Fruit fly (Drosophila melanogaster): ENCODE results near the gene cl.

Gene cl

DNA sequence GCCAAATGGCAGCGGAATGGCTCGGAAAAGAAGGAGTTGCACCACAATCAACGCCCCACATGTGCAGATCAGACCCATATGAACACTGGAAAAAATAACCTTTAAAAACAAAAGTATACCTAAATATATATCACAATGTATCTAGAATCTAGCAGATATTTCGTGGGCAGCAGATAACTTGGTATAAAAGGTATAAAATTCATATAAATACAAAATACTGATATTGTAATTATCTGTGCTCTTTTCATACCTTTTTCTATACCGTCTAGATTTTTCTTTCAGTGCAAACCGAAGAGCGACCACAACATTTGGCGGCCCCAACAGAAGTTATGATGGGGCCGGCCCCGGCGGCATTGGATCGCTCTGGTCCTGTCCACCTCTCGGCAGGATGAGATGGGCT is 18.6 kb upstream of the cl start (continued):
- peak; percentile 44 to 50 for TF ChIP-seq ss (GFP tag; optimal IDR thresholded peaks at IDR 0.05)
- no peak for TF ChIP-seq CG11762 (GFP tag; optimal IDR thresholded peaks at IDR 0.05; ENCODE audit: insufficient read depth)
- no peak for TF ChIP-seq CG11294 (GFP tag; IDR thresholded peaks at IDR 0.05)
- TF ChIP-seq dsx (GFP tag; optimal IDR thresholded peaks at IDR 0.05; ENCODE audit: poor library complexity, severe bottlenecking), result peak; percentile 63
- TF ChIP-seq Hr39 (GFP tag; optimal IDR thresholded peaks at IDR 0.05), result peak; percentile 41
- peak; percentile 87 for TF ChIP-seq Eip78C (GFP tag)
- TF ChIP-seq Eip75B (GFP tag; optimal IDR thresholded peaks at IDR 0.05), result peak; percentile 75
- peak; percentile 57 for TF ChIP-seq CG10631 (GFP tag; optimal IDR thresholded peaks at IDR 0.05)

DNA sequence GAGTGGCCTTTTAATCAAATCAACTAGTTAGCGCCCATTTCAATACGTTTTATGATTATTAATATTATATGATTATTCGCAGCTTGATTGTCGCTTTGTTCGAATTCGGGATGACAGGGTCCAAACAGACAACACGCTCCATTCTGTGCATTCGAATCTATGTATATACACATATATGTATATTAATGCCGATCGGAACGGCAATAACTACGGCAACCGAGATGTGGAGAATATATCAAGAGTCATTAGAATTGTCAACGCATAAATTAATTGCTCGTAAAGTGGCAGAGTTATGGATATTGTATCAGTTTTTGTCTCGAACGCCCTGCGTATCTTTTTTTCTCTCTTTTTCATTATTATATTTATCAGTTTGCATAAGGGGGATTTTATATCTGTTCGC is 17.1 kb upstream of the cl start:
- TF ChIP-seq cyc (GFP tag; optimal IDR thresholded peaks at IDR 0.05) (no peak), CG34406 (GFP tag; optimal IDR thresholded peaks at IDR 0.05) (no peak), CG15336 (GFP tag; IDR thresholded peaks at IDR 0.05) (no peak), esn (GFP tag; optimal IDR thresholded peaks at IDR 0.05) (no peak), OdsH (GFP tag; optimal IDR thresholded peaks at IDR 0.05) (no peak), CG6276 (GFP tag; optimal IDR thresholded peaks at IDR 0.05) (no peak), CG6163 (GFP tag; IDR thresholded peaks at IDR 0.05) (no peak), Gug (GFP tag; IDR thresholded peaks at IDR 0.05) (no peak), CG7368 (GFP tag; optimal IDR thresholded peaks at IDR 0.05) (no peak)

DNA sequence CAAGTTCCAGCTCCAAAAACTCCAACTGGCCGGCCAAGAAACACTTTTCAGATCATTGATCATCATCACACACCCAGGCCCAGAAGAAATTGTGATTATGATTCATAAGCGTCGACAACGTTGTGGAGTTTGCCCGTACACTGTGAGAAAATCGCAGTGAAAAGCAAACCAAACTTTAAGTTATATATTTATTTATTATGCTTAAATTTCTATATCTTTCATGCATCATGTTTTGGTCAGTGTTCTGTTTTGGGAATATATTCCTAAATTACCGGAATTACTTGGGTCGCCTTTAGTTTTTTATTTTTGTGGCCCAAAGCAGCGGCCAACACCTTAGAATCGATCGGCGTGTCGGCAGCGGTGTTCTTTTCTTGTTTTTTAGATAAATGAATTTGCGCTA is 14.8 kb upstream of the cl start:
- no peak for TF ChIP-seq fd59A (GFP tag; optimal IDR thresholded peaks at IDR 0.05)
- TF ChIP-seq fd85E (GFP tag; optimal IDR thresholded peaks at IDR 0.05), result no peak
- peak; percentile 34 for TF ChIP-seq vri (GFP tag; optimal IDR thresholded peaks at IDR 0.05)
- TF ChIP-seq Gug (GFP tag; IDR thresholded peaks at IDR 0.05), result no peak
- TF ChIP-seq lz (GFP tag; optimal IDR thresholded peaks at IDR 0.05), result peak; percentile 21
- TF ChIP-seq Sox15 (GFP tag; optimal IDR thresholded peaks at IDR 0.05), result no peak
- peak; percentile 33 for TF ChIP-seq OdsH (GFP tag; optimal IDR thresholded peaks at IDR 0.05)
- TF ChIP-seq CG10631 (GFP tag; optimal IDR thresholded peaks at IDR 0.05), result peak; percentile 35
- no peak for TF ChIP-seq CG6163 (GFP tag; IDR thresholded peaks at IDR 0.05)
- peak; percentile 3 for TF ChIP-seq Smox (GFP tag; optimal IDR thresholded peaks at IDR 0.05)
- no peak for TF ChIP-seq net (GFP tag; optimal IDR thresholded peaks at IDR 0.05)
- no peak for TF ChIP-seq achi (GFP tag; optimal IDR thresholded peaks at IDR 0.05)
- TF ChIP-seq CG15336 (GFP tag; IDR thresholded peaks at IDR 0.05), result no peak
- TF ChIP-seq Eip78C (GFP tag), result peak; percentile 51
- no peak for TF ChIP-seq acj6 (GFP tag; optimal IDR thresholded peaks at IDR 0.05)
- peak; percentile 59 for TF ChIP-seq svp (GFP tag)
- no peak for TF ChIP-seq cyc (GFP tag; optimal IDR thresholded peaks at IDR 0.05)
- TF ChIP-seq pdm3 (GFP tag; optimal IDR thresholded peaks at IDR 0.05), result peak; percentile 24
- no peak for TF ChIP-seq Hr38 (GFP tag; optimal IDR thresholded peaks at IDR 0.05)
- no peak for TF ChIP-seq salr (GFP tag; optimal IDR thresholded peaks at IDR 0.05)
- TF ChIP-seq esn (GFP tag; optimal IDR thresholded peaks at IDR 0.05), result peak; percentile 58
- TF ChIP-seq CG10669 (GFP tag; optimal IDR thresholded peaks at IDR 0.05), result no peak
- TF ChIP-seq CG3032 (tag; optimal IDR thresholded peaks at IDR 0.05), result no peak
- peak; percentile 17 for TF ChIP-seq topi (GFP tag; optimal IDR thresholded peaks at IDR 0.05)
- TF ChIP-seq spab (GFP tag; optimal IDR thresholded peaks at IDR 0.05), result no peak
- TF ChIP-seq CG8319 (GFP tag; optimal IDR thresholded peaks at IDR 0.05), result no peak
- no peak for TF ChIP-seq ss (GFP tag; optimal IDR thresholded peaks at IDR 0.05)
- peak; percentile 23 for TF ChIP-seq CG31627 (GFP tag; optimal IDR thresholded peaks at IDR 0.05)
- peak; percentile 44 for TF ChIP-seq Sox102F (GFP tag; optimal IDR thresholded peaks at IDR 0.05)
- no peak for TF ChIP-seq Ets21C (GFP tag; optimal IDR thresholded peaks at IDR 0.05)
- TF ChIP-seq dac (GFP tag; optimal IDR thresholded peaks at IDR 0.05), result no peak
- no peak for TF ChIP-seq Hr4 (GFP tag; optimal IDR thresholded peaks at IDR 0.05)
- no peak for TF ChIP-seq Ets96B (tag; optimal IDR thresholded peaks at IDR 0.05)
- peak; percentile 41 for TF ChIP-seq Met (GFP tag; optimal IDR thresholded peaks at IDR 0.05)

Measured in whole organism, prepupa.